Fruit fly (Drosophila melanogaster) whole organism, adult: ENCODE measurements around the gene Mco1.
A peak's percentile ranks its signal among the peaks of the same experiment; 100 is the strongest.

Experiments used
- CG11617 ChIP-seq: fragments of 200-800 bp; sonication (Bioruptor generic); optimal IDR thresholded peaks from 2 replicates; lab custom pipeline; 2017; ENCODE audit warnings: mild to moderate bottlenecking, missing biosample characterization, missing genetic modification reagents, missing genetic modification characterization
- CG12768 ChIP-seq: fragments of 200-800 bp; sonication (Bioruptor generic); optimal IDR thresholded peaks from 2 replicates; lab custom pipeline; 2017; ENCODE audit warnings: missing biosample characterization, missing genetic modification characterization, mild to moderate bottlenecking, moderate library complexity, missing genetic modification reagents
- CG14711 ChIP-seq: fragments of 200-800 bp; sonication (Bioruptor generic); optimal IDR thresholded peaks from 2 replicates; lab custom pipeline; 2018; ENCODE audit warnings: missing biosample characterization, mild to moderate bottlenecking, missing genetic modification characterization, moderate library complexity
- CG1620 ChIP-seq: fragments of 200-800 bp; sonication (Bioruptor generic); optimal IDR thresholded peaks from 2 replicates; lab custom pipeline; 2016; ENCODE audit warnings: missing biosample characterization, missing genetic modification characterization
- CG7045 ChIP-seq: fragments of 200-800 bp; sonication (Bioruptor generic); optimal IDR thresholded peaks from 2 replicates; lab custom pipeline; 2017; ENCODE audit warnings: missing biosample characterization, mild to moderate bottlenecking, missing genetic modification characterization
- Clk ChIP-seq: fragments of 200-800 bp; sonication (Bioruptor generic); optimal IDR thresholded peaks from 2 replicates; lab custom pipeline; 2017; ENCODE audit warnings: missing biosample characterization, missing genetic modification characterization
- Crg-1 ChIP-seq: fragments of 200-800 bp; sonication (Bioruptor generic); optimal IDR thresholded peaks from 2 replicates; lab custom pipeline; 2016; ENCODE audit warnings: missing biosample characterization, missing genetic modification characterization
- Mnt ChIP-seq: fragments of 200-800 bp; sonication (Bioruptor generic); optimal IDR thresholded peaks from 2 replicates; lab custom pipeline; 2016; ENCODE audit warnings: missing biosample characterization, mild to moderate bottlenecking, missing genetic modification characterization
- cnc ChIP-seq, 2 experiments: fragments of >200 bp; optimal IDR thresholded peaks; 2 replicates each; lab custom pipeline; 2017
- kay ChIP-seq: fragments of 200-800 bp; sonication (Bioruptor generic); peaks from one replicate; lab custom pipeline; 2016; ENCODE audit warnings: missing biosample characterization, missing genetic modification characterization, borderline replicate concordance
- ovo ChIP-seq: fragments of 200-800 bp; sonication (Bioruptor generic); optimal IDR thresholded peaks from 2 replicates; lab custom pipeline; 2016; ENCODE audit warnings: missing biosample characterization, missing genetic modification characterization
- pad ChIP-seq: fragments of 200-800 bp; sonication (Bioruptor generic); optimal IDR thresholded peaks from 3 replicates; lab custom pipeline; 2017; ENCODE audit warnings: missing biosample characterization, missing genetic modification characterization, mild to moderate bottlenecking, moderate library complexity, missing genetic modification reagents
- tj ChIP-seq: fragments of 200-800 bp; sonication (Bioruptor generic); optimal IDR thresholded peaks from 3 replicates; lab custom pipeline; 2017; ENCODE audit warnings: missing biosample characterization, mild to moderate bottlenecking, missing genetic modification characterization, moderate library complexity
- toe ChIP-seq: fragments of 200-800 bp; sonication (Bioruptor generic); optimal IDR thresholded peaks from 2 replicates; lab custom pipeline; 2016; ENCODE audit warnings: missing biosample characterization, missing genetic modification characterization

DNA sequence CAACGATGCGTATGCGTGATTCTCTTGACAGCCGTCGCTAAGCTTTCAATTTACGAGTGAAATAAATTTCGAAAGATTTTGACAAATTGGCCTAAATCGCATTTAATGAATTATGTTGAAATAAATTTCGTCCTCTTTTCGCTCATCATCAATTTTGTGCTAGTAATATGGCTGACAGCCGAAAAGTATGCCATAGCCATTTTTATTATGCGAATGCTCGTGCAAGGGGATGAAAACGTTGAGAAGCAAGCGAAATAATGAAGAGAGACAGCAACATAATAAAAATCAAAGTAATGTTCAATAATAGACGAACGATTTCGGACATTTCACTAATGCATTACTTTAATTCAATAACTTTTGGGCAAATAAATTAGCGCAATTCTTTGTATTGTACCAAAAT, 30.1 kb upstream of the Mco1 start:
- TF ChIP-seq ovo (no peak), CG1620 (GFP tag; lab: Kevin White, UChicago) (no peak), CG7045 (no peak), pad (GFP tag; lab: Kevin White, UChicago) (peak; percentile 98), kay (peak; percentile 20), Mnt (no peak), Clk (no peak), CG11617 (GFP tag; lab: Kevin White, UChicago) (no peak), CG12768 (GFP tag; lab: Kevin White, UChicago) (no peak), tj (GFP tag; lab: Kevin White, UChicago) (no peak), cnc (optimal IDR thresholded peaks at IDR 0.05; lab: Kevin White, UChicago) (no peak), CG14711 (no peak), toe (GFP tag; lab: Kevin White, UChicago) (no peak), Crg-1 (GFP tag; lab: Kevin White, UChicago) (no peak)
